Worm (Caenorhabditis elegans) whole organism, young adult: ENCODE data around the gene srx-34.

ENCODE experiments used
- B0336.3 ChIP-seq: fragments of 200-800 bp; sonication (Bioruptor generic); IDR thresholded peaks from 2 replicates; pipeline ENCODE4 v1.3.6; 2022; ENCODE audit warnings: missing genetic modification characterization, missing compliant biosample characterization
- C17E4.6 ChIP-seq: fragments of 200-800 bp; sonication (Bioruptor generic); IDR thresholded peaks from 2 replicates; pipeline ENCODE4 v1.3.6; 2022; ENCODE audit warnings: missing genetic modification reagents, missing genetic modification characterization, missing compliant biosample characterization
- D2030.7 ChIP-seq: fragments of 200-800 bp; sonication (Bioruptor generic); IDR thresholded peaks from 2 replicates; pipeline ENCODE4 v1.3.6; 2022; ENCODE audit warnings: missing genetic modification reagents, missing genetic modification characterization, missing compliant biosample characterization
- F23B12.7 ChIP-seq: sonication (generic microtip); optimal IDR thresholded peaks from 2 replicates; lab custom pipeline; 2017; ENCODE audit warnings: missing genetic modification characterization, mild to moderate bottlenecking, missing compliant biosample characterization, antibody characterized with exemption, moderate library complexity; ENCODE audit not compliant: insufficient read depth
- F33H1.4 ChIP-seq: fragments of 200-800 bp; sonication (Bioruptor generic); IDR thresholded peaks from 2 replicates; pipeline ENCODE4 v1.3.6; 2022; ENCODE audit warnings: missing genetic modification reagents, missing genetic modification characterization, missing compliant biosample characterization
- F57C9.4 ChIP-seq: sonication (generic microtip); optimal IDR thresholded peaks from 2 replicates; lab custom pipeline; 2017; ENCODE audit warnings: mild to moderate bottlenecking, missing genetic modification characterization, missing compliant biosample characterization
- K12H6.12 ChIP-seq: fragments of 200-800 bp; sonication (Bioruptor generic); optimal IDR thresholded peaks from 2 replicates; lab custom pipeline; 2018; ENCODE audit warnings: mild to moderate bottlenecking, missing genetic modification characterization, missing compliant biosample characterization
- T26A5.8 ChIP-seq: sonication (generic microtip); optimal IDR thresholded peaks from 2 replicates; lab custom pipeline; 2016; ENCODE audit warnings: missing genetic modification characterization, missing compliant biosample characterization
- Y53F4B.3 ChIP-seq: fragments of 200-800 bp; sonication (Bioruptor generic); IDR thresholded peaks from 2 replicates; pipeline ENCODE4 v1.3.6; 2022; ENCODE audit warnings: missing genetic modification reagents, missing genetic modification characterization, missing compliant biosample characterization
- Y56A3A.18 ChIP-seq: fragments of 200-800 bp; sonication (Bioruptor generic); IDR thresholded peaks from 2 replicates; pipeline ENCODE4 v1.3.6; 2022; ENCODE audit warnings: missing genetic modification reagents, missing genetic modification characterization, missing compliant biosample characterization
- Y67H2A.10 ChIP-seq: fragments of 200-800 bp; sonication (Bioruptor generic); conservative IDR thresholded peaks from 2 replicates; pipeline ENCODE4 v1.3.6; 2022; ENCODE audit warnings: missing genetic modification reagents, missing genetic modification characterization, missing compliant biosample characterization
- Y79H2A.3 ChIP-seq: fragments of 200-800 bp; sonication (Bioruptor generic); conservative IDR thresholded peaks from 2 replicates; pipeline ENCODE4 v1.3.6; 2022; ENCODE audit warnings: missing genetic modification reagents, missing genetic modification characterization, missing compliant biosample characterization
- attf-5 ChIP-seq: fragments of 200-800 bp; sonication (Bioruptor generic); optimal IDR thresholded peaks from 2 replicates; lab custom pipeline; 2018; ENCODE audit warnings: mild to moderate bottlenecking, missing genetic modification characterization, missing compliant biosample characterization
- attf-6 ChIP-seq: fragments of 200-800 bp; sonication (Bioruptor generic); IDR thresholded peaks from 2 replicates; pipeline ENCODE4 v1.3.6; 2022; ENCODE audit warnings: missing genetic modification reagents, missing genetic modification characterization, missing compliant biosample characterization
- bed-1 ChIP-seq: fragments of 200-800 bp; sonication (Bioruptor generic); IDR thresholded peaks from 2 replicates; pipeline ENCODE4 v1.3.6; 2022; ENCODE audit warnings: missing genetic modification reagents, missing genetic modification characterization, missing compliant biosample characterization
- cebp-1 ChIP-seq, 2 experiments: fragments of 200-800 bp in 1 of 2; sonication (Bioruptor generic) in 1 of 2; sonication (generic microtip) in 1 of 2; IDR thresholded peaks in 1 of 2; optimal IDR thresholded peaks in 1 of 2; 2 replicates each; pipeline versions ENCODE4 v1.3.6 to Lab custom; 2017 to 2022; ENCODE audit warnings: missing compliant biosample characterization in 2 of 2, missing genetic modification characterization in 2 of 2, mild to moderate bottlenecking in 1 of 2, missing genetic modification reagents in 1 of 2, moderate library complexity in 1 of 2
- ceh-58 ChIP-seq: fragments of 200-800 bp; sonication (Bioruptor generic); IDR thresholded peaks from 2 replicates; pipeline ENCODE4 v1.3.6; 2022; ENCODE audit warnings: missing genetic modification characterization, missing compliant biosample characterization
- ceh-79 ChIP-seq: sonication (generic microtip); optimal IDR thresholded peaks from 2 replicates; lab custom pipeline; 2017; ENCODE audit warnings: mild to moderate bottlenecking, missing genetic modification characterization, missing compliant biosample characterization
- dpff-1 ChIP-seq: sonication (generic microtip); optimal IDR thresholded peaks from 2 replicates; lab custom pipeline; 2017; ENCODE audit warnings: mild to moderate bottlenecking, missing genetic modification characterization, missing compliant biosample characterization
- egl-44 ChIP-seq: fragments of 200-800 bp; sonication (Bioruptor generic); IDR thresholded peaks from 2 replicates; pipeline ENCODE4 v1.3.6; 2022; ENCODE audit warnings: missing genetic modification reagents, missing genetic modification characterization, missing compliant biosample characterization
- egrh-3 ChIP-seq: fragments of 200-800 bp; sonication (Bioruptor generic); IDR thresholded peaks from 2 replicates; pipeline ENCODE4 v1.3.6; 2022; ENCODE audit warnings: missing genetic modification reagents, missing genetic modification characterization, missing compliant biosample characterization
- hmg-1.2 ChIP-seq: fragments of 200-800 bp; sonication (Bioruptor generic); IDR thresholded peaks from 2 replicates; pipeline ENCODE4 v1.3.6; 2022; ENCODE audit warnings: missing genetic modification reagents, missing genetic modification characterization, missing compliant biosample characterization
- hsf-1 ChIP-seq: fragments of 200-800 bp; sonication (Bioruptor generic); IDR thresholded peaks from 2 replicates; pipeline ENCODE4 v1.3.6; 2022; ENCODE audit warnings: missing genetic modification reagents, missing genetic modification characterization, missing compliant biosample characterization
- let-607 ChIP-seq, 2 experiments: fragments of 200-800 bp in 1 of 2; sonication (Bioruptor generic) in 1 of 2; sonication (generic microtip) in 1 of 2; optimal IDR thresholded peaks; 2 replicates each; lab custom pipeline; 2016 to 2018; ENCODE audit warnings: mild to moderate bottlenecking in 2 of 2, missing compliant biosample characterization in 2 of 2, missing genetic modification characterization in 2 of 2, moderate library complexity in 2 of 2, missing genotype in 1 of 2
- lin-40 ChIP-seq: sonication (generic microtip); optimal IDR thresholded peaks from 2 replicates; lab custom pipeline; 2016; ENCODE audit warnings: missing genetic modification characterization, mild to moderate bottlenecking, missing compliant biosample characterization, missing genotype, missing genetic modification reagents
- lin-54 ChIP-seq: fragments of 200-800 bp; sonication (Bioruptor generic); optimal IDR thresholded peaks from 2 replicates; lab custom pipeline; 2018; ENCODE audit warnings: mild to moderate bottlenecking, missing genetic modification characterization, missing compliant biosample characterization
- madf-6 ChIP-seq: fragments of 200-800 bp; sonication (Bioruptor generic); IDR thresholded peaks from 2 replicates; pipeline ENCODE4 v1.3.6; 2022; ENCODE audit warnings: missing genetic modification reagents, missing genetic modification characterization, missing compliant biosample characterization
- mes-4 ChIP-seq: sonication (generic microtip); optimal IDR thresholded peaks from 2 replicates; lab custom pipeline; 2016; ENCODE audit warnings: missing genotype, missing genetic modification characterization, missing compliant biosample characterization
- nfya-1 ChIP-seq: sonication (generic microtip); optimal IDR thresholded peaks from 2 replicates; lab custom pipeline; 2017; ENCODE audit warnings: antibody characterized with exemption, missing compliant biosample characterization, missing genetic modification characterization, borderline replicate concordance; ENCODE audit not compliant: insufficient read depth
- nhr-179 ChIP-seq: sonication (generic microtip); optimal IDR thresholded peaks from 2 replicates; lab custom pipeline; 2016; ENCODE audit warnings: mild to moderate bottlenecking, missing genetic modification characterization, missing compliant biosample characterization
- pbrm-1 ChIP-seq: fragments of 200-800 bp; sonication (Bioruptor generic); IDR thresholded peaks from 2 replicates; pipeline ENCODE4 v1.3.6; 2022; ENCODE audit warnings: missing genetic modification reagents, missing genetic modification characterization, missing compliant biosample characterization
- rcor-1 ChIP-seq: fragments of 200-800 bp; sonication (Bioruptor generic); IDR thresholded peaks from 2 replicates; pipeline ENCODE4 v1.3.6; 2022; ENCODE audit warnings: missing genetic modification reagents, missing genetic modification characterization, missing compliant biosample characterization
- sdz-38 ChIP-seq: sonication (generic microtip); optimal IDR thresholded peaks from 2 replicates; lab custom pipeline; 2016; ENCODE audit warnings: missing genotype, missing genetic modification characterization, missing compliant biosample characterization
- sea-2 ChIP-seq: fragments of 200-800 bp; sonication (Bioruptor generic); IDR thresholded peaks from 2 replicates; pipeline ENCODE4 v1.3.6; 2022; ENCODE audit warnings: missing genetic modification characterization, missing compliant biosample characterization
- snpc-1.3 ChIP-seq: sonication (generic microtip); optimal IDR thresholded peaks from 2 replicates; lab custom pipeline; 2017; ENCODE audit warnings: missing genetic modification characterization, mild to moderate bottlenecking, missing compliant biosample characterization, antibody characterized with exemption, moderate library complexity, missing genotype, missing genetic modification reagents; ENCODE audit not compliant: insufficient read depth
- snpc-3.4 ChIP-seq: sonication (generic microtip); optimal IDR thresholded peaks from 2 replicates; lab custom pipeline; 2017; ENCODE audit warnings: missing genetic modification characterization, mild to moderate bottlenecking, missing compliant biosample characterization, antibody characterized with exemption, moderate library complexity, missing genotype, missing genetic modification reagents
- somi-1 ChIP-seq: fragments of 200-800 bp; sonication (Bioruptor generic); optimal IDR thresholded peaks from 2 replicates; lab custom pipeline; 2018; ENCODE audit warnings: mild to moderate bottlenecking, missing genetic modification characterization, missing compliant biosample characterization
- sptf-2 ChIP-seq: fragments of 200-800 bp; sonication (Bioruptor generic); optimal IDR thresholded peaks from 2 replicates; lab custom pipeline; 2018; ENCODE audit warnings: mild to moderate bottlenecking, missing genetic modification characterization, missing compliant biosample characterization
- unc-62 ChIP-seq: fragments of 150-350 bp; optimal IDR thresholded peaks from 2 replicates; lab custom pipeline; 2014; ENCODE audit warnings: missing biosample characterization, missing genetic modification reagents, missing genetic modification characterization
- zfh-2 ChIP-seq: fragments of 200-800 bp; sonication (Bioruptor generic); conservative IDR thresholded peaks from 2 replicates; pipeline ENCODE4 v1.3.6; 2022; ENCODE audit warnings: missing genetic modification reagents, missing genetic modification characterization, missing compliant biosample characterization
- ztf-22 ChIP-seq: fragments of 200-800 bp; sonication (Bioruptor generic); optimal IDR thresholded peaks from 2 replicates; lab custom pipeline; 2018; ENCODE audit warnings: mild to moderate bottlenecking, missing genetic modification characterization, moderate library complexity, missing compliant biosample characterization
- ztf-3 ChIP-seq: fragments of 200-800 bp; sonication (Bioruptor generic); optimal IDR thresholded peaks from 2 replicates; lab custom pipeline; 2018; ENCODE audit warnings: mild to moderate bottlenecking, missing genetic modification characterization, missing compliant biosample characterization

srx-34 gene

DNA sequence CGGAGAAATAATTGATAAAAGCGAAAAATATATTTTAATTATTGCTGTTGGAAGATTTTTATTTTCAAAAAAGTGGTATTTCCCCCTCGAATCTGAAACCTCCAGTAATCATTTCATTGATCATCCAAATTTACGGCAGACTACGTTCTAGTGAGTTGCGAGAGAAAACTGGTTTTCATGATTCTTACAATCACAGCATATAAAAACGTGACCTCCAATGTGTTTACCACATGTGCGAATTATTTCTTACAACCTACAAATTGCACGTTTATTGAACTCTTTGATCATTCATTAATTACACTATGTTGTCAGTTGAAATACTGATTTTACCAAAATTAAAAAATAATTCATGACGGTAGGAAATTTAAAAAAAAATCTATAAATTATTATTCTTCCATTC is 30.9 kb downstream of the srx-34 start:
- TF ChIP-seq cebp-1 (GFP tag; IDR thresholded peaks at IDR 0.05; lab: Robert Waterston, UW) (no peak), cebp-1 (tag; optimal IDR thresholded peaks at IDR 0.05; lab: Kevin White, UChicago) (peak; percentile 16), C17E4.6 (GFP tag; lab: Robert Waterston, UW) (no peak), T26A5.8 (no peak), somi-1 (GFP tag; lab: Kevin White, UChicago) (peak; percentile 70), lin-40 (peak; percentile 28)

DNA sequence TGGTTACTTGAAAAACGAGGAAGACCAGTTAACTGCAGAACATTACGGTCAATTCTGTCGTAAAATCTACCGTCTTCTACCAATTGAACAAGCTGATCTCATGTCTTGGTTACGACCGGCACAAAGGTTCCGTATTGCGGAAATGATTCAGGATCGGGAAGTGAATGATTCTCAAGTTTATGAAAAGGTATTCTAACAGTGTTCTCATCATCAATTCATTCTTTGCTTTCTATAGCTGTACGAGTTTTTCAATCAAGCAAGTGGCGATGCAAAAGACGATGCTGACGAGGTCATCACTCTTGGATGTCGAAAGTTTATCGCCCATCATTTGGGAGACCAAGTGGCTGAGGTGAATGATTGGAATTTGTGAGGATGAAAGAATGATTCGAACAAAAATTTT is 32.7 kb downstream of the srx-34 start:
- no peak for TF ChIP-seq D2030.7
- no peak for TF ChIP-seq attf-6 (GFP tag; lab: Robert Waterston, UW)
- no peak for TF ChIP-seq lin-54
- TF ChIP-seq bed-1, result no peak
- no peak for TF ChIP-seq ztf-3 (GFP tag; lab: Kevin White, UChicago)
- TF ChIP-seq nhr-179 (tag; lab: Kevin White, UChicago), result no peak
- no peak for TF ChIP-seq sea-2 (GFP tag; lab: Robert Waterston, UW)
- TF ChIP-seq madf-6 (GFP tag; lab: Robert Waterston, UW), result no peak
- no peak for TF ChIP-seq dpff-1 (tag; lab: Kevin White, UChicago)
- TF ChIP-seq zfh-2 (GFP tag; lab: Robert Waterston, UW), result no peak
- no peak for TF ChIP-seq attf-5 (GFP tag; lab: Kevin White, UChicago)
- TF ChIP-seq somi-1 (GFP tag; lab: Kevin White, UChicago), result no peak
- TF ChIP-seq hsf-1, result no peak
- TF ChIP-seq F23B12.7 (tag; lab: Kevin White, UChicago), result no peak
- no peak for TF ChIP-seq B0336.3 (GFP tag; lab: Robert Waterston, UW)
- TF ChIP-seq egrh-3, result no peak
- TF ChIP-seq F57C9.4, result no peak
- no peak for TF ChIP-seq C17E4.6 (GFP tag; lab: Robert Waterston, UW)
- no peak for TF ChIP-seq let-607 (tag; optimal IDR thresholded peaks at IDR 0.05; lab: Kevin White, UChicago)
- TF ChIP-seq, all 124 proteins: peak for 0

DNA sequence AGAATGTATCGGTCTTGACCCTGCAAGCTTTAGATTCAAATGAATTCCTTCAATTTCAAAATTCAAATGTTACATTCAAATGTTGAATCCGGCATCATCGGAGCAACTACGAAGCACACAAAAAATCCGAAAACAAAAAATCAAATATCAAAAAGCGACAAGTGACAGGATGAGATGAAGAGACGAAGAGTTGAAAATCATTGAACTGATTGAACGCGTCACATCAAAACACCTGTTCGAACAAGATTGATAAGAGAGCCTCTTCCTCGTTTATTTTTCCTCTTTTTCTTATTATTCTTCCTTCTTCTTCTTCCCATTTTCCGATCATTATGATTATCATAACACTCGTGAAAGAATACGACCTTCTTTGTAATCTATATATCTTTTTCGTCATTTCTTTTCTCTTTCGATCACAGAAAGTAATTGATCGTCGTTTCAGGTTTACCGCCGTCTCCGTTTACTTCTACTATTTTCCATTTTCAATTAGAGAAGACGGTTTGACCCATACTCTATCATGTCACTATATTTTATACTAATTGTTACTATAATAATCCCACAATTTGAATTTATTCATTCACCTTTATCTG is 34.5 kb downstream of the srx-34 start, which contains the start of gene VC5.2:
Gene VC5.2 (plus strand): TSS at position 439 of the 587 bp plus-strand sequence.
- TF ChIP-seq Y56A3A.18, result no peak
- TF ChIP-seq Y67H2A.10 (GFP tag; lab: Robert Waterston, UW), result no peak
- no peak for TF ChIP-seq D2030.7
- TF ChIP-seq F33H1.4 (GFP tag; lab: Robert Waterston, UW), result no peak
- no peak for TF ChIP-seq ztf-22 (GFP tag; lab: Kevin White, UChicago)
- TF ChIP-seq, all 124 proteins: peak for 0

DNA sequence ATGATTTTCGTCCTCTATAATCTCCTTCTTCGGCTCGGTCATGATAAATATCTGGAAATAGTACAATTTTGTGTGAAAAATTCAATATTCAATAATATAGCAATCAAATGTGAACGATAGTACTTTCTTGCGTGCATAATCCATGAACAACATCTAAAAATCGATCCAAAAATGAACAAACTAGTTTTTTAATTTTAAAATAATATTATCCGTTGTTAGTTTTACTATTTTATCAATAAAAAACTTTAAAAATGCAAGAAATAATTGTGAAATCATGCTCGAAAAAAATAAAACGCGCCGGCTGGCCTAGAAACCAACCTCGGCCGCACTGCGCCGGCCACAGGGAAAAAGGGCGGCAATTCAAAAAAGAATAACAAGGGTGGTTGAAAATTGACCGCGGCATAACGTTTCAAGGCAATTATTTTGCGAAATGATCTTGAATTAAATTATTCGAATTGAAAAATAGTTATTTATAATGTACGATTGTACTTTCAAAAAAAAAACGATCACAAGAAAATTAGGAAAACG is 35.4 kb downstream of the srx-34 start, which contains the start of gene mys-1:
Gene mys-1 (minus strand): TSS at position 51 of the 528 bp plus-strand sequence.
- TF ChIP-seq Y79H2A.3 (no peak), Y53F4B.3 (GFP tag; lab: Robert Waterston, UW) (no peak), unc-62 (GFP tag; lab: Kevin White, UChicago) (no peak), nfya-1 (tag; lab: Kevin White, UChicago) (no peak), ztf-3 (GFP tag; lab: Kevin White, UChicago) (no peak), ceh-79 (tag; lab: Kevin White, UChicago) (no peak), rcor-1 (no peak), pbrm-1 (GFP tag; lab: Robert Waterston, UW) (no peak), madf-6 (GFP tag; lab: Robert Waterston, UW) (peak; percentile 49), hmg-1.2 (no peak), ceh-58 (GFP tag; lab: Robert Waterston, UW) (no peak), mes-4 (tag; lab: Kevin White, UChicago) (no peak), sdz-38 (tag; lab: Kevin White, UChicago) (no peak), egl-44 (GFP tag; lab: Robert Waterston, UW) (no peak), F57C9.4 (no peak), Y67H2A.10 (GFP tag; lab: Robert Waterston, UW) (no peak), snpc-3.4 (tag; lab: Kevin White, UChicago) (no peak), F23B12.7 (tag; lab: Kevin White, UChicago) (peak; percentile 26), sptf-2 (GFP tag; lab: Kevin White, UChicago) (no peak), T26A5.8 (no peak), snpc-1.3 (tag; lab: Kevin White, UChicago) (no peak), K12H6.12 (peak; percentile 10)
